Fruit fly (Drosophila melanogaster): ENCODE measurements around the gene Gs1.
A peak's percentile ranks its signal among the peaks of the same experiment; 100 is the strongest.

The Gs1 gene

DNA sequence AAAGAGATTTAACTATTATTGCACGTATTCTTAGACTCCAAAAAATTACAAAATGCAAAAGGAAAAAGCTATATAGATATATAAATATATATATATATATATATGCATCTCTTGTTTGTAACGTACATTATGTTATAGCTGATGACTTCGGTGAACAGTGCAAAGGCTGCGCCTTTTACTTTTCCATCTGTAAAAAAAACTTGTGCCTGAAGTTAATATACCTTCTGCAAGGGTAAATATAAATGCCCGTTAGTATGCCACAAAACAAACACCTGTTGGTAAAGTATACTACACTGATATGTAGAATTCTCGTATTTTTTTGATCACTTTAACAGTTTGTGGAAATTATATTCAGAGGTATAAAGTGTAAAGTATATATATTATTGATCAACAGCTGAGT, 6.2 kb downstream of the Gs1 start (continued):
- peak; percentile 47 for TF ChIP-seq HmgZ (tag; optimal IDR thresholded peaks at IDR 0.05)
- no peak for TF ChIP-seq Elba2 (GFP tag; optimal IDR thresholded peaks at IDR 0.05)
- TF ChIP-seq usp (GFP tag; optimal IDR thresholded peaks at IDR 0.05) = no peak
- TF ChIP-seq rib (GFP tag; IDR thresholded peaks at IDR 0.05) = no peak
- peak; percentile 59 for TF ChIP-seq Med (GFP tag)
- TF ChIP-seq Xrp1 (GFP tag; IDR thresholded peaks at IDR 0.05) = 0 out of 2 replicates have a peak, but pooled peaks have one; percentile 16
- no peak for TF ChIP-seq ara (GFP tag; IDR thresholded peaks at IDR 0.05)
- TF ChIP-seq CG17186 (GFP tag; optimal IDR thresholded peaks at IDR 0.05) = no peak
- no peak for TF ChIP-seq crp (GFP tag; optimal IDR thresholded peaks at IDR 0.05)
- no peak for TF ChIP-seq CG7963 (GFP tag; IDR thresholded peaks at IDR 0.05; ENCODE audit: partially characterized antibody)
- no peak for TF ChIP-seq CG6654 (GFP tag; optimal IDR thresholded peaks at IDR 0.05)
- TF ChIP-seq Mrtf (GFP tag; IDR thresholded peaks at IDR 0.05) = no peak
- TF ChIP-seq CG13894 (tag; optimal IDR thresholded peaks at IDR 0.05) = peak; percentile 43
- TF ChIP-seq CG16863 (GFP tag; optimal IDR thresholded peaks at IDR 0.05) = no peak
- TF ChIP-seq CG10462 (GFP tag; optimal IDR thresholded peaks at IDR 0.05) = no peak

DNA sequence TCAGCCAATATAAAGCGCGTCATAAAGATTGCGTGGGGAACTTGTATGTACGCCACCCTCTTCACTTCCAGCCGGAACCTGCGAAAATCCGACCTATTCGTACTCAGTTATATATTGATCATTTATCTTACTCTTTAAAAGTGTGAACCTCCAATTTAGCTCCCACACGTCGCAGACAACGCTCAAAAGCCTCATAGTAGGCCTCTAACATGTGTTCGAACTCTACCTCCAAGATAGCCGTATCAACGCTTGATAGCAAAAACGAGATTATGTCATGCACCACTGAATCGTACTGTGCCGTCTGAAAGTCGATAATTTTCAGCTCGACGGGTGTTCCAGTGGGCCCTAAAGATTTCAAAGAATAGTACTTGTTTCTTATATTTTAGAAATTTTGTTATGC, 7.7 kb downstream of the Gs1 start:
- TF ChIP-seq sr (GFP tag; IDR thresholded peaks at IDR 0.05) (no peak), ci (GFP tag; IDR thresholded peaks at IDR 0.05) (peak; percentile 46; the same call in 1 of the 3 replicates), CG8290 (GFP tag; optimal IDR thresholded peaks at IDR 0.05) (no peak), CG8290 (tag; optimal IDR thresholded peaks at IDR 0.05) (peak in 1 of 2 experiments; percentile 34), CG34376 (GFP tag; optimal IDR thresholded peaks at IDR 0.05) (peak; percentile 79), CG10959 (GFP tag; IDR thresholded peaks at IDR 0.05) (no peak), CG13894 (tag; optimal IDR thresholded peaks at IDR 0.05) (peak; percentile 77), CG14014 (GFP tag; IDR thresholded peaks at IDR 0.05) (no peak), CG5180 (GFP tag; optimal IDR thresholded peaks at IDR 0.05) (peak; percentile 52), Pdp1 (GFP tag; optimal IDR thresholded peaks at IDR 0.05) (peak in 1 of 2 experiments; percentile 82), NC2α (GFP tag; optimal IDR thresholded peaks at IDR 0.05) (no peak), ac (GFP tag; optimal IDR thresholded peaks at IDR 0.05) (no peak), CG13775 (GFP tag; optimal IDR thresholded peaks at IDR 0.05) (no peak), tin (GFP tag; optimal IDR thresholded peaks at IDR 0.05) (no peak), Meics (GFP tag; optimal IDR thresholded peaks at IDR 0.05) (peak; percentile 19), Hey (tag; optimal IDR thresholded peaks at IDR 0.05) (peak; percentile 40), CG13296 (GFP tag; optimal IDR thresholded peaks at IDR 0.05) (peak; percentile 40), phol (tag; optimal IDR thresholded peaks at IDR 0.05) (no peak), Hr39 (optimal IDR thresholded peaks at IDR 0.05) (no peak), sisA (GFP tag; IDR thresholded peaks at IDR 0.05) (no peak), CG2889 (GFP tag; IDR thresholded peaks at IDR 0.05) (no peak), cwo (GFP tag; optimal IDR thresholded peaks at IDR 0.05) (peak; percentile 68), cato (GFP tag; optimal IDR thresholded peaks at IDR 0.05; ENCODE audit: borderline replicate concordance) (no peak), exex (tag; optimal IDR thresholded peaks at IDR 0.05) (peak; percentile 72), GATAe (GFP tag; conservative IDR thresholded peaks at IDR 0.05) (0 out of 2 replicates have a peak, but pooled peaks have one; percentile 26), slbo (GFP tag; IDR thresholded peaks at IDR 0.05) (no peak), CG33213 (GFP tag; optimal IDR thresholded peaks at IDR 0.05) (no peak), dan (GFP tag; IDR thresholded peaks at IDR 0.05) (no peak), CG12659 (GFP tag; optimal IDR thresholded peaks at IDR 0.05) (no peak), cad (GFP tag; optimal IDR thresholded peaks at IDR 0.05) (no peak), mirr (GFP tag; optimal IDR thresholded peaks at IDR 0.05) (peak; percentile 69), sd (tag; optimal IDR thresholded peaks at IDR 0.05) (no peak), grn (GFP tag; optimal IDR thresholded peaks at IDR 0.05) (peak; percentile 66), caup (GFP tag; optimal IDR thresholded peaks at IDR 0.05; ENCODE audit: severe bottlenecking) (peak; percentile 24), CG18619 (GFP tag; optimal IDR thresholded peaks at IDR 0.05) (no peak), sens (GFP tag) (peak; percentile 22), CG16779 (GFP tag; IDR thresholded peaks at IDR 0.05) (no peak), CG6854 (GFP tag; optimal IDR thresholded peaks at IDR 0.05) (no peak)

All from whole organism, embryonic.